Fruit fly (Drosophila melanogaster): Measurements from ENCODE around the gene CG2200.

The CG2200 gene

dm6 chrX:13109583-13110126 is 15.6 kb downstream of the CG2200 start (continued):
- TF ChIP-seq grn (GFP tag; optimal IDR thresholded peaks at IDR 0.05) = no peak
- TF ChIP-seq CG4820 (GFP tag; optimal IDR thresholded peaks at IDR 0.05) = no peak
- TF ChIP-seq CG17328 (GFP tag; IDR thresholded peaks at IDR 0.05) = no peak
- TF ChIP-seq crc (GFP tag; optimal IDR thresholded peaks at IDR 0.05) = no peak
- TF ChIP-seq CG31441 (GFP tag; IDR thresholded peaks at IDR 0.05) = peak; percentile 65
- TF ChIP-seq CG32772 (GFP tag; IDR thresholded peaks at IDR 0.05) = no peak
- no peak for TF ChIP-seq mam (GFP tag; optimal IDR thresholded peaks at IDR 0.05)
- TF ChIP-seq CG5180 (GFP tag; optimal IDR thresholded peaks at IDR 0.05) = no peak
- TF ChIP-seq CG12236 (GFP tag; optimal IDR thresholded peaks at IDR 0.05) = no peak
- TF ChIP-seq br (optimal IDR thresholded peaks at IDR 0.05) = no peak
- TF ChIP-seq CG9727 (GFP tag; optimal IDR thresholded peaks at IDR 0.05) = peak; percentile 15
- TF ChIP-seq tx (GFP tag; optimal IDR thresholded peaks at IDR 0.05) = no peak
- no peak for TF ChIP-seq CG1529 (GFP tag; optimal IDR thresholded peaks at IDR 0.05)
- TF ChIP-seq E2f2 (GFP tag; IDR thresholded peaks at IDR 0.05) = peak; percentile 43; the same call in 1 of the 2 replicates
- TF ChIP-seq chinmo (GFP tag; IDR thresholded peaks at IDR 0.05; ENCODE audit: partially characterized antibody) = no peak
- TF ChIP-seq CG10209 (GFP tag; optimal IDR thresholded peaks at IDR 0.05) = peak; percentile 42
- TF ChIP-seq fd96Cb (tag; optimal IDR thresholded peaks at IDR 0.05) = peak; percentile 36
- TF ChIP-seq lbe (GFP tag; optimal IDR thresholded peaks at IDR 0.05) = no peak
- no peak for TF ChIP-seq CG17186 (GFP tag; optimal IDR thresholded peaks at IDR 0.05)
- no peak for TF ChIP-seq schlank (tag; optimal IDR thresholded peaks at IDR 0.05)
- TF ChIP-seq Drgx (GFP tag; IDR thresholded peaks at IDR 0.05) = no peak
- TF ChIP-seq bigmax (GFP tag; optimal IDR thresholded peaks at IDR 0.05) = no peak
- TF ChIP-seq dysf (GFP tag; IDR thresholded peaks at IDR 0.05) = peak; percentile 75
- TF ChIP-seq CG8388 (GFP tag; optimal IDR thresholded peaks at IDR 0.05) = peak; percentile 29
- TF ChIP-seq TFAM (GFP tag; optimal IDR thresholded peaks at IDR 0.05) = no peak
- no peak for TF ChIP-seq fd102C (GFP tag; optimal IDR thresholded peaks at IDR 0.05)
- no peak for TF ChIP-seq B-H2 (GFP tag; optimal IDR thresholded peaks at IDR 0.05)
- TF ChIP-seq Sox100B (GFP tag; optimal IDR thresholded peaks at IDR 0.05) = peak; percentile 25
- no peak for TF ChIP-seq Side (GFP tag; optimal IDR thresholded peaks at IDR 0.05)
- no peak for TF ChIP-seq Atf3 (GFP tag; optimal IDR thresholded peaks at IDR 0.05)
- peak; percentile 16 for TF ChIP-seq CG10147 (GFP tag; optimal IDR thresholded peaks at IDR 0.05)
- no peak for TF ChIP-seq CG4617 (GFP tag; optimal IDR thresholded peaks at IDR 0.05; ENCODE audit: borderline replicate concordance)
- TF ChIP-seq CG17568 (GFP tag; optimal IDR thresholded peaks at IDR 0.05) = no peak
- no peak for TF ChIP-seq shn (GFP tag; optimal IDR thresholded peaks at IDR 0.05)
- no peak for TF ChIP-seq tio (GFP tag; optimal IDR thresholded peaks at IDR 0.05)
- peak; percentile 77 for TF ChIP-seq CG15269 (tag; optimal IDR thresholded peaks at IDR 0.05)
- TF ChIP-seq Lpt (GFP tag; optimal IDR thresholded peaks at IDR 0.05) = no peak
- TF ChIP-seq Eip74EF (GFP tag; optimal IDR thresholded peaks at IDR 0.05) = peak in 1 of 2 experiments; percentile 27
- TF ChIP-seq fru (optimal IDR thresholded peaks at IDR 0.05) = no peak
- TF ChIP-seq Kr (GFP tag; optimal IDR thresholded peaks at IDR 0.05) = no peak
- no peak for TF ChIP-seq ewg (GFP tag; optimal IDR thresholded peaks at IDR 0.05)
- TF ChIP-seq Stat92E (GFP tag; optimal IDR thresholded peaks at IDR 0.05) = no peak
- no peak for TF ChIP-seq CG10462 (GFP tag; optimal IDR thresholded peaks at IDR 0.05)
- TF ChIP-seq CG31224 (GFP tag; IDR thresholded peaks at IDR 0.05) = no peak
- no peak for TF ChIP-seq CG6765 (GFP tag; optimal IDR thresholded peaks at IDR 0.05)
- TF ChIP-seq Aef1 (GFP tag; IDR thresholded peaks at IDR 0.05) = peak; percentile 42; the same call in 1 of the 3 replicates
- no peak for TF ChIP-seq ac (GFP tag; optimal IDR thresholded peaks at IDR 0.05)
- no peak for TF ChIP-seq mld (GFP tag; IDR thresholded peaks at IDR 0.05; ENCODE audit: partially characterized antibody)
- peak; percentile 80 for TF ChIP-seq gem (tag; optimal IDR thresholded peaks at IDR 0.05)
- TF ChIP-seq CG7839 (tag; optimal IDR thresholded peaks at IDR 0.05) = peak; percentile 61
- TF ChIP-seq CG10431 (GFP tag; optimal IDR thresholded peaks at IDR 0.05) = no peak

Measured in whole organism, embryonic.